Fruit fly (Drosophila melanogaster): ENCODE data around the gene Clic.

- no peak for TF ChIP-seq CG8478 (optimal IDR thresholded peaks at IDR 0.05)
- no peak for TF ChIP-seq CTCF (optimal IDR thresholded peaks at IDR 0.05)
Observed at dm6 chrX:13822753-13823152, 646 bp upstream of the Clic start, which contains the start of gene Nup93-1.
